Fruit fly (Drosophila melanogaster): ENCODE results near the gene CG12071.

CG12071 gene

dm6 chr3R:30918872-30919271 lies 38.0 kb upstream of the CG12071 start (continued):
- TF ChIP-seq emc (GFP tag; optimal IDR thresholded peaks at IDR 0.05) (no peak), Atf6 (GFP tag; IDR thresholded peaks at IDR 0.05) (no peak), ci (GFP tag; IDR thresholded peaks at IDR 0.05) (0 out of 3 replicates have a peak, but pooled peaks have one; percentile 27), CG2875 (GFP tag; optimal IDR thresholded peaks at IDR 0.05) (no peak), pan (optimal IDR thresholded peaks at IDR 0.05) (no peak), pan (GFP tag; optimal IDR thresholded peaks at IDR 0.05 in 1 of 2, IDR thresholded peaks at IDR 0.05 in 1 of 2) (no peak), CG10209 (GFP tag; optimal IDR thresholded peaks at IDR 0.05) (peak; percentile 49), CG7357 (GFP tag; IDR thresholded peaks at IDR 0.05) (no peak), CG10267 (tag; optimal IDR thresholded peaks at IDR 0.05) (peak; percentile 1), CG4820 (GFP tag; optimal IDR thresholded peaks at IDR 0.05) (no peak), CG11085 (GFP tag; IDR thresholded peaks at IDR 0.05) (no peak), scrt (GFP tag; optimal IDR thresholded peaks at IDR 0.05) (no peak), abd-A (tag; optimal IDR thresholded peaks at IDR 0.05) (no peak), vfl (GFP tag; optimal IDR thresholded peaks at IDR 0.05) (no peak), Fer3 (tag; optimal IDR thresholded peaks at IDR 0.05) (peak; percentile 2), trh (GFP tag; optimal IDR thresholded peaks at IDR 0.05) (no peak), CG3281 (GFP tag; optimal IDR thresholded peaks at IDR 0.05) (no peak), CG2712 (tag; optimal IDR thresholded peaks at IDR 0.05) (peak; percentile 43), CG11093 (GFP tag; IDR thresholded peaks at IDR 0.05) (no peak), CG8290 (GFP tag; optimal IDR thresholded peaks at IDR 0.05) (no peak), CG8290 (tag; optimal IDR thresholded peaks at IDR 0.05) (no peak), Hr3 (GFP tag; optimal IDR thresholded peaks at IDR 0.05) (no peak), CG14965 (GFP tag; optimal IDR thresholded peaks at IDR 0.05; ENCODE audit: borderline replicate concordance) (no peak), tio (GFP tag; optimal IDR thresholded peaks at IDR 0.05) (no peak), CG15479 (GFP tag; optimal IDR thresholded peaks at IDR 0.05) (peak; percentile 40), CG10959 (GFP tag; IDR thresholded peaks at IDR 0.05) (no peak), D19A (tag; optimal IDR thresholded peaks at IDR 0.05) (no peak), Hmr (GFP tag; optimal IDR thresholded peaks at IDR 0.05) (peak; percentile 10), CG18599 (GFP tag; optimal IDR thresholded peaks at IDR 0.05) (no peak), bsh (GFP tag; optimal IDR thresholded peaks at IDR 0.05) (peak in 1 of 2 experiments; percentile 24), zfh1 (GFP tag; IDR thresholded peaks at IDR 0.05) (no peak), p53 (GFP tag; optimal IDR thresholded peaks at IDR 0.05) (no peak), dmrt99B (tag; optimal IDR thresholded peaks at IDR 0.05) (no peak), Hr78 (GFP tag; optimal IDR thresholded peaks at IDR 0.05) (no peak), CG12104 (GFP tag; optimal IDR thresholded peaks at IDR 0.05) (no peak), Ravus (GFP tag; IDR thresholded peaks at IDR 0.05) (no peak), CG6854 (GFP tag; optimal IDR thresholded peaks at IDR 0.05) (no peak), lov (optimal IDR thresholded peaks at IDR 0.05) (no peak), lov (GFP tag; IDR thresholded peaks at IDR 0.05) (no peak), maf-S (GFP tag; optimal IDR thresholded peaks at IDR 0.05) (no peak), CG17186 (GFP tag; optimal IDR thresholded peaks at IDR 0.05) (no peak), sens (GFP tag) (peak; percentile 55), Lhr (GFP tag; optimal IDR thresholded peaks at IDR 0.05) (no peak), CG11504 (tag; optimal IDR thresholded peaks at IDR 0.05) (peak; percentile 0), CG31388 (GFP tag; optimal IDR thresholded peaks at IDR 0.05) (no peak), yki (optimal IDR thresholded peaks at IDR 0.05) (no peak), esg (GFP tag; conservative IDR thresholded peaks at IDR 0.05) (no peak), HLH4C (GFP tag; IDR thresholded peaks at IDR 0.05; ENCODE audit: partially characterized antibody) (no peak), Dbx (GFP tag; IDR thresholded peaks at IDR 0.05) (no peak), CG4282 (GFP tag; optimal IDR thresholded peaks at IDR 0.05) (no peak), Xrp1 (GFP tag; IDR thresholded peaks at IDR 0.05) (peak; percentile 46), HmgZ (tag; optimal IDR thresholded peaks at IDR 0.05) (no peak), br (optimal IDR thresholded peaks at IDR 0.05) (no peak)
